Fruit fly (Drosophila melanogaster): ENCODE data around the gene Pkc98E.

DNA sequence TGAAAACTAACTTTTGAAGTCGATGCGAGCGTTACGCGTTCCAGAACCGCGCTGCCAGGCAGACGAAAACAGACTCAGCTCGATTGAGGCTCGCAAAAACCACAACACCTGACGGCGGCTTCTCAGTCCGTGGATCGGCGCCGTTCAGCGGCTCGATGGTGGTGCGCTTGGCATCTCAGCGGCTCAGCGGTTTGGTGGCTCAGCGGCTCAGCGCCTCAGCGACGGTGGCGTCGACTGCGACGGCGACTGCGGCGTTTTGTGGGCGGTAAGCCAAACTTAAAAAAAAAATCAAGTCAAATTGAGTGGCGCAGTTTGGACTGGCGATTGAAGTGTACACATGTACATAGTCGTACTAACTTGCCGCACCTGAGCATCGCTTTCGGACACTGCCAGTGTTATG, 18.6 kb upstream of the Pkc98E start, which contains the start of gene wat:
- no peak for TF ChIP-seq CG8478 (optimal IDR thresholded peaks at IDR 0.05)
- no peak for TF ChIP-seq CTCF (optimal IDR thresholded peaks at IDR 0.05)
